Fruit fly (Drosophila melanogaster): ENCODE results near the gene Tasp1.

Tasp1 gene

dm6 chr3L:16037048-16037477 lies 50.3 kb downstream of the Tasp1 start (continued):
- TF ChIP-seq spab (GFP tag; optimal IDR thresholded peaks at IDR 0.05) = peak; percentile 59
- TF ChIP-seq CG6792 (GFP tag; optimal IDR thresholded peaks at IDR 0.05) = peak; percentile 53
- TF ChIP-seq CG32006 (GFP tag; optimal IDR thresholded peaks at IDR 0.05) = peak; percentile 75
- TF ChIP-seq CG3919 (GFP tag; optimal IDR thresholded peaks at IDR 0.05) = peak; percentile 83
- TF ChIP-seq CG4318 (GFP tag; optimal IDR thresholded peaks at IDR 0.05) = peak; percentile 35
- TF ChIP-seq CG9139 (GFP tag; optimal IDR thresholded peaks at IDR 0.05) = no peak
- TF ChIP-seq topi (GFP tag; optimal IDR thresholded peaks at IDR 0.05) = peak; percentile 65
- TF ChIP-seq Hr39 (GFP tag; optimal IDR thresholded peaks at IDR 0.05) = peak; percentile 78
- peak; percentile 78 for TF ChIP-seq Smox (GFP tag; optimal IDR thresholded peaks at IDR 0.05)
- peak; percentile 80 for TF ChIP-seq Met (GFP tag; optimal IDR thresholded peaks at IDR 0.05)
- TF ChIP-seq cyc (GFP tag; optimal IDR thresholded peaks at IDR 0.05) = peak; percentile 67
- peak; percentile 75 for TF ChIP-seq pdm3 (GFP tag; optimal IDR thresholded peaks at IDR 0.05)
- peak; percentile 53 for TF ChIP-seq CG11762 (GFP tag; optimal IDR thresholded peaks at IDR 0.05; ENCODE audit: insufficient read depth)
- TF ChIP-seq CG6808 (GFP tag; optimal IDR thresholded peaks at IDR 0.05) = peak; percentile 70
